Fruit fly (Drosophila melanogaster) whole organism, wandering third instar larva: ENCODE measurements around the gene Alms1b.
A peak's percentile ranks its signal among the peaks of the same experiment; 100 is the strongest.

Experiments
- Abd-B ChIP-seq: fragments of >200 bp; optimal IDR thresholded peaks from 2 replicates; lab custom pipeline; 2017; ENCODE audit warnings: missing biosample characterization, missing genetic modification characterization
- CG9705 ChIP-seq: fragments of 200-800 bp; sonication (Bioruptor generic); optimal IDR thresholded peaks from 2 replicates; lab custom pipeline; 2018; ENCODE audit warnings: missing biosample characterization, mild to moderate bottlenecking, missing genetic modification characterization
- Dfd ChIP-seq: fragments of >200 bp; optimal IDR thresholded peaks from 2 replicates; lab custom pipeline; 2017; ENCODE audit warnings: missing biosample characterization, missing genetic modification characterization
- GATAd ChIP-seq: sonication (Bioruptor generic); optimal IDR thresholded peaks from 2 replicates; lab custom pipeline; 2016; ENCODE audit warnings: missing biosample characterization, missing genetic modification characterization
- Hr78 ChIP-seq: fragments of >200 bp; optimal IDR thresholded peaks from 2 replicates; lab custom pipeline; 2017; ENCODE audit warnings: missing biosample characterization, missing genetic modification characterization
- OdsH ChIP-seq: fragments of 200-800 bp; sonication (Bioruptor generic); optimal IDR thresholded peaks from 2 replicates; lab custom pipeline; 2016; ENCODE audit warnings: missing biosample characterization, mild to moderate bottlenecking, missing genetic modification characterization
- ey ChIP-seq: fragments of 200-800 bp; sonication (Bioruptor generic); optimal IDR thresholded peaks from 2 replicates; lab custom pipeline; 2016; ENCODE audit warnings: missing biosample characterization, missing genetic modification characterization
- fru ChIP-seq: fragments of 200-800 bp; sonication (Bioruptor generic); optimal IDR thresholded peaks from 3 replicates; lab custom pipeline; 2016; ENCODE audit warnings: missing biosample characterization, mild to moderate bottlenecking, missing genetic modification characterization
- jim ChIP-seq: fragments of 175-275, 200-325 bp; sonication (Bioruptor generic); optimal IDR thresholded peaks from 2 replicates; lab custom pipeline; 2016; ENCODE audit warnings: missing biosample characterization, mild to moderate bottlenecking, missing genetic modification characterization
- pan ChIP-seq: fragments of >200 bp; optimal IDR thresholded peaks from 2 replicates; lab custom pipeline; 2017
- psq ChIP-seq: fragments of 200-800 bp; sonication (Bioruptor generic); optimal IDR thresholded peaks from 3 replicates; lab custom pipeline; 2017; ENCODE audit warnings: missing biosample characterization, mild to moderate bottlenecking, missing genetic modification characterization, moderate library complexity
- tai ChIP-seq: sonication (Bioruptor generic); optimal IDR thresholded peaks from 2 replicates; lab custom pipeline; 2016; ENCODE audit warnings: missing biosample characterization, missing genetic modification characterization

DNA sequence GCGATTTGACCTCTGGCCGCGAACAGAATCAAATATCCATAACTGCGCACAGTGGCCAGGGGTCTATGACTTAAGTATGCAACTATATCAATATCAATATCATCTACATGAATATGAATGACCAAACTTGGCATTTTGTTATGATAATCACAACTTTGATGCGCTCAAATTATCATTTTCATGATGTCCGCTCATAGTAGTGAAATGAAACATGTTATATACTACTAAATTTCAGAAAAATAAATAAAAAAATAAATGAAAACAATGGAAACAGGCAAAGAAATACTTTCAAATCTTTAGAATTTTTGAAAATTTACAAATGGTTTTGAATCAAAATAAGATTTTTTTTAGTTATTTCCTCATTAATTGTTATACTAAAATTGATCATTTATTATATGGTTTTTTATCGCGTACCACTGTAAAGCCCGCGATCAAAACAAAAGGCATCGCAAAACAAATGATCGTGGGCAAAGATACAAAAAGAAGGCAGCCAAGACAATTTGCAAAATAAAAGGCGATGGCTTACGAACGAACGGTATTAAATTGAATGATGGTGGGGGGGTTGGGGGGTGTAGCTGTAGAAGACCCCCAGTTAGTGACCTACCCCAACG lies 30.0 kb upstream of the Alms1b start:
- no peak for TF ChIP-seq ey (GFP tag; lab: Kevin White, UChicago)
- TF ChIP-seq Hr78 (GFP tag; lab: Kevin White, UChicago) = no peak
- no peak for TF ChIP-seq fru (GFP tag; lab: Kevin White, UChicago)
- TF ChIP-seq pan = no peak
- peak; percentile 47 for TF ChIP-seq psq (GFP tag; lab: Kevin White, UChicago)
- no peak for TF ChIP-seq CG9705 (GFP tag; lab: Kevin White, UChicago)
- TF ChIP-seq jim = no peak
- no peak for TF ChIP-seq OdsH (GFP tag; lab: Kevin White, UChicago)
- TF ChIP-seq tai = no peak
- TF ChIP-seq Dfd (GFP tag; lab: Kevin White, UChicago) = no peak
- TF ChIP-seq GATAd (GFP tag; lab: Kevin White, UChicago) = no peak
- TF ChIP-seq Abd-B (GFP tag; lab: Kevin White, UChicago) = no peak
